Worm (Caenorhabditis elegans) whole organism, young adult: ENCODE data around the gene Y37E11AM.4.
A peak's percentile ranks its signal among the peaks of the same experiment; 100 is the strongest.

ENCODE experiments used
- B0019.2 ChIP-seq: fragments of 200-800 bp; sonication (Bioruptor generic); conservative IDR thresholded peaks from 2 replicates; pipeline ENCODE4 v1.3.6; 2022; ENCODE audit warnings: missing genetic modification reagents, missing genetic modification characterization, missing compliant biosample characterization
- B0336.3 ChIP-seq: fragments of 200-800 bp; sonication (Bioruptor generic); IDR thresholded peaks from 2 replicates; pipeline ENCODE4 v1.3.6; 2022; ENCODE audit warnings: missing genetic modification characterization, missing compliant biosample characterization
- C17E4.6 ChIP-seq: fragments of 200-800 bp; sonication (Bioruptor generic); IDR thresholded peaks from 2 replicates; pipeline ENCODE4 v1.3.6; 2022; ENCODE audit warnings: missing genetic modification reagents, missing genetic modification characterization, missing compliant biosample characterization
- D2030.7 ChIP-seq: fragments of 200-800 bp; sonication (Bioruptor generic); IDR thresholded peaks from 2 replicates; pipeline ENCODE4 v1.3.6; 2022; ENCODE audit warnings: missing genetic modification reagents, missing genetic modification characterization, missing compliant biosample characterization
- F10E7.11 ChIP-seq: sonication (generic microtip); optimal IDR thresholded peaks from 2 replicates; lab custom pipeline; 2017; ENCODE audit warnings: mild to moderate bottlenecking, missing genetic modification characterization, moderate library complexity, missing compliant biosample characterization
- F52B5.7 ChIP-seq: sonication (generic microtip); optimal IDR thresholded peaks from 2 replicates; lab custom pipeline; 2016; ENCODE audit warnings: mild to moderate bottlenecking, missing genetic modification characterization, missing compliant biosample characterization
- K12H6.12 ChIP-seq: fragments of 200-800 bp; sonication (Bioruptor generic); optimal IDR thresholded peaks from 2 replicates; lab custom pipeline; 2018; ENCODE audit warnings: mild to moderate bottlenecking, missing genetic modification characterization, missing compliant biosample characterization
- T07F8.4 ChIP-seq: sonication (generic microtip); optimal IDR thresholded peaks from 2 replicates; lab custom pipeline; 2016; ENCODE audit warnings: mild to moderate bottlenecking, missing genetic modification characterization, moderate library complexity, missing compliant biosample characterization
- ZK185.1 ChIP-seq: sonication (generic microtip); optimal IDR thresholded peaks from 2 replicates; lab custom pipeline; 2016; ENCODE audit warnings: mild to moderate bottlenecking, missing genetic modification characterization, missing compliant biosample characterization; ENCODE audit not compliant: poor library complexity, severe bottlenecking
- atf-7 ChIP-seq: sonication (generic microtip); optimal IDR thresholded peaks from 2 replicates; lab custom pipeline; 2017; ENCODE audit warnings: mild to moderate bottlenecking, missing genetic modification characterization, missing compliant biosample characterization
- attf-5 ChIP-seq: fragments of 200-800 bp; sonication (Bioruptor generic); optimal IDR thresholded peaks from 2 replicates; lab custom pipeline; 2018; ENCODE audit warnings: mild to moderate bottlenecking, missing genetic modification characterization, missing compliant biosample characterization
- ccch-3 ChIP-seq: fragments of 200-800 bp; sonication (Bioruptor generic); optimal IDR thresholded peaks from 2 replicates; lab custom pipeline; 2018; ENCODE audit warnings: mild to moderate bottlenecking, missing genetic modification characterization, missing compliant biosample characterization
- ceh-100 ChIP-seq: fragments of 200-800 bp; sonication (Bioruptor generic); IDR thresholded peaks from 2 replicates; pipeline ENCODE4 v1.3.6; 2022; ENCODE audit warnings: missing genetic modification reagents, missing genetic modification characterization, missing compliant biosample characterization
- ceh-91 ChIP-seq: fragments of 200-800 bp; sonication (Bioruptor generic); IDR thresholded peaks from 2 replicates; pipeline ENCODE4 v1.3.6; 2022; ENCODE audit warnings: missing genetic modification reagents, missing genetic modification characterization, missing compliant biosample characterization
- dox-1 ChIP-seq: fragments of 200-800 bp; sonication (Bioruptor generic); IDR thresholded peaks from 2 replicates; pipeline ENCODE4 v1.3.6; 2022; ENCODE audit warnings: missing genetic modification reagents, missing genetic modification characterization, missing compliant biosample characterization
- dpff-1 ChIP-seq: sonication (generic microtip); optimal IDR thresholded peaks from 2 replicates; lab custom pipeline; 2017; ENCODE audit warnings: mild to moderate bottlenecking, missing genetic modification characterization, missing compliant biosample characterization
- dpl-1 ChIP-seq: fragments of 150-350 bp; optimal IDR thresholded peaks from 2 replicates; lab custom pipeline; 2014; ENCODE audit warnings: missing biosample characterization, missing genetic modification reagents, missing genetic modification characterization
- efl-1 ChIP-seq: fragments of 150-350 bp; optimal IDR thresholded peaks from 2 replicates; lab custom pipeline; 2014; ENCODE audit warnings: missing biosample characterization, missing genetic modification reagents, missing genetic modification characterization
- egl-18 ChIP-seq: fragments of 200-800 bp; sonication (Bioruptor generic); IDR thresholded peaks from 2 replicates; pipeline ENCODE4 v1.3.6; 2022; ENCODE audit warnings: missing genetic modification reagents, missing genetic modification characterization, missing compliant biosample characterization
- ekl-4 ChIP-seq: fragments of 200-800 bp; sonication (Bioruptor generic); IDR thresholded peaks from 2 replicates; pipeline ENCODE4 v1.3.6; 2022; ENCODE audit warnings: missing genetic modification reagents, missing genetic modification characterization, missing compliant biosample characterization
- him-1 ChIP-seq: sonication (generic microtip); optimal IDR thresholded peaks from 2 replicates; lab custom pipeline; 2016; ENCODE audit warnings: missing genotype, missing genetic modification reagents, missing genetic modification characterization, missing compliant biosample characterization
- hlh-12 ChIP-seq: sonication (generic microtip); optimal IDR thresholded peaks from 2 replicates; lab custom pipeline; 2016; ENCODE audit warnings: missing genetic modification characterization, missing compliant biosample characterization
- hmg-20 ChIP-seq: fragments of 200-800 bp; sonication (Bioruptor generic); IDR thresholded peaks from 2 replicates; pipeline ENCODE4 v1.3.6; 2022; ENCODE audit warnings: missing genetic modification reagents, missing genetic modification characterization, missing compliant biosample characterization
- hrde-1 ChIP-seq: sonication (generic microtip); optimal IDR thresholded peaks from 2 replicates; lab custom pipeline; 2016; ENCODE audit warnings: missing genetic modification characterization, mild to moderate bottlenecking, missing compliant biosample characterization, moderate library complexity, missing genotype, missing genetic modification reagents, borderline replicate concordance
- hsf-1 ChIP-seq: fragments of 200-800 bp; sonication (Bioruptor generic); IDR thresholded peaks from 2 replicates; pipeline ENCODE4 v1.3.6; 2022; ENCODE audit warnings: missing genetic modification reagents, missing genetic modification characterization, missing compliant biosample characterization
- let-607 ChIP-seq, 2 experiments: fragments of 200-800 bp in 1 of 2; sonication (Bioruptor generic) in 1 of 2; sonication (generic microtip) in 1 of 2; optimal IDR thresholded peaks; 2 replicates each; lab custom pipeline; 2016 to 2018; ENCODE audit warnings: mild to moderate bottlenecking in 2 of 2, missing compliant biosample characterization in 2 of 2, missing genetic modification characterization in 2 of 2, moderate library complexity in 2 of 2, missing genotype in 1 of 2
- lin-26 ChIP-seq: fragments of 200-800 bp; sonication (Bioruptor generic); IDR thresholded peaks from 2 replicates; pipeline ENCODE4 v1.3.6; 2022; ENCODE audit warnings: missing genetic modification reagents, missing genetic modification characterization, missing compliant biosample characterization
- lin-35 ChIP-seq, 3 experiments: fragments of 150-350 bp in 2 of 3; sonication (generic microtip) in 1 of 3; optimal IDR thresholded peaks; 2 replicates each; lab custom pipeline; 2014 to 2018; ENCODE audit warnings: missing biosample characterization in 3 of 3, missing genetic modification characterization in 3 of 3, missing genetic modification reagents in 3 of 3
- lin-54 ChIP-seq: fragments of 200-800 bp; sonication (Bioruptor generic); optimal IDR thresholded peaks from 2 replicates; lab custom pipeline; 2018; ENCODE audit warnings: mild to moderate bottlenecking, missing genetic modification characterization, missing compliant biosample characterization
- lsl-1 ChIP-seq: fragments of 200-800 bp; sonication (Bioruptor generic); optimal IDR thresholded peaks from 2 replicates; lab custom pipeline; 2018; ENCODE audit warnings: mild to moderate bottlenecking, missing genetic modification characterization, moderate library complexity, missing compliant biosample characterization
- lsy-27 ChIP-seq: sonication (generic microtip); optimal IDR thresholded peaks from 2 replicates; lab custom pipeline; 2017; ENCODE audit warnings: missing genetic modification characterization, mild to moderate bottlenecking, missing compliant biosample characterization, antibody characterized with exemption, missing genotype, borderline replicate concordance; ENCODE audit not compliant: insufficient read depth
- madf-10 ChIP-seq: sonication (generic microtip); optimal IDR thresholded peaks from 2 replicates; lab custom pipeline; 2016; ENCODE audit warnings: mild to moderate bottlenecking, missing genetic modification characterization, missing compliant biosample characterization
- madf-8 ChIP-seq: fragments of 200-800 bp; sonication (Bioruptor generic); conservative IDR thresholded peaks from 2 replicates; pipeline ENCODE4 v1.3.6; 2022; ENCODE audit warnings: missing genetic modification reagents, missing genetic modification characterization, missing compliant biosample characterization
- mcd-1 ChIP-seq: fragments of 200-800 bp; sonication (Bioruptor generic); IDR thresholded peaks from 2 replicates; pipeline ENCODE4 v1.3.6; 2022; ENCODE audit warnings: missing genetic modification reagents, missing genetic modification characterization, missing compliant biosample characterization
- mel-28 ChIP-seq: sonication (generic microtip); optimal IDR thresholded peaks from 2 replicates; lab custom pipeline; 2016; ENCODE audit warnings: borderline replicate concordance, mild to moderate bottlenecking, missing genetic modification characterization, missing compliant biosample characterization
- mes-4 ChIP-seq: sonication (generic microtip); optimal IDR thresholded peaks from 2 replicates; lab custom pipeline; 2016; ENCODE audit warnings: missing genotype, missing genetic modification characterization, missing compliant biosample characterization
- nfya-1 ChIP-seq: sonication (generic microtip); optimal IDR thresholded peaks from 2 replicates; lab custom pipeline; 2017; ENCODE audit warnings: antibody characterized with exemption, missing compliant biosample characterization, missing genetic modification characterization, borderline replicate concordance; ENCODE audit not compliant: insufficient read depth
- nhr-120 ChIP-seq: fragments of 200-800 bp; sonication (Bioruptor generic); IDR thresholded peaks from 2 replicates; pipeline ENCODE4 v1.3.6; 2022; ENCODE audit warnings: missing genetic modification characterization, missing compliant biosample characterization
- nhr-27 ChIP-seq: fragments of 200-800 bp; sonication (Bioruptor generic); optimal IDR thresholded peaks from 2 replicates; lab custom pipeline; 2018; ENCODE audit warnings: mild to moderate bottlenecking, missing genetic modification characterization, moderate library complexity, missing compliant biosample characterization
- nhr-90 ChIP-seq: sonication (generic microtip); optimal IDR thresholded peaks from 2 replicates; lab custom pipeline; 2016; ENCODE audit warnings: missing genotype, mild to moderate bottlenecking, missing genetic modification characterization, missing compliant biosample characterization
- snpc-4 ChIP-seq, 5 experiments: fragments of 150-350 bp in 1 of 5; sonication (generic microtip) in 4 of 5; optimal IDR thresholded peaks; 2 replicates each; lab custom pipeline; 2014 to 2018; ENCODE audit warnings: missing genetic modification characterization in 5 of 5, missing biosample characterization in 3 of 5, antibody characterized with exemption in 2 of 5, mild to moderate bottlenecking in 2 of 5, missing compliant biosample characterization in 2 of 5, missing genotype in 2 of 5, moderate library complexity in 2 of 5, missing genetic modification reagents in 1 of 5
- tbp1 ChIP-seq: fragments of 200-800 bp; sonication (Bioruptor generic); optimal IDR thresholded peaks from 2 replicates; lab custom pipeline; 2018; ENCODE audit warnings: mild to moderate bottlenecking, missing genetic modification characterization, missing compliant biosample characterization
- tlf-1 ChIP-seq: fragments of 200-800 bp; sonication (Bioruptor generic); optimal IDR thresholded peaks from 2 replicates; lab custom pipeline; 2018; ENCODE audit warnings: mild to moderate bottlenecking, missing genetic modification characterization, missing compliant biosample characterization
- xnd-1 ChIP-seq: sonication (generic microtip); optimal IDR thresholded peaks from 2 replicates; lab custom pipeline; 2016; ENCODE audit warnings: missing genotype, missing genetic modification reagents, missing genetic modification characterization, missing compliant biosample characterization
- zfh-2 ChIP-seq: fragments of 200-800 bp; sonication (Bioruptor generic); conservative IDR thresholded peaks from 2 replicates; pipeline ENCODE4 v1.3.6; 2022; ENCODE audit warnings: missing genetic modification reagents, missing genetic modification characterization, missing compliant biosample characterization
- zim-3 ChIP-seq: sonication (generic microtip); optimal IDR thresholded peaks from 2 replicates; lab custom pipeline; 2017; ENCODE audit warnings: mild to moderate bottlenecking, missing genetic modification characterization, moderate library complexity, missing compliant biosample characterization
- ztf-3 ChIP-seq: fragments of 200-800 bp; sonication (Bioruptor generic); optimal IDR thresholded peaks from 2 replicates; lab custom pipeline; 2018; ENCODE audit warnings: mild to moderate bottlenecking, missing genetic modification characterization, missing compliant biosample characterization
- ztf-6 ChIP-seq: fragments of 200-800 bp; sonication (Bioruptor generic); IDR thresholded peaks from 2 replicates; pipeline ENCODE4 v1.3.6; 2022; ENCODE audit warnings: missing genetic modification reagents, missing genetic modification characterization, missing compliant biosample characterization

The Y37E11AM.4 gene

ce11 chrIV:3694638-3695037 is 28.0 kb downstream of the Y37E11AM.4 start, which contains the start of the genes taf-6.2 and Y37E11AL.3:
TSS of gene taf-6.2 (minus strand) at chrIV:3694733.
TSS of gene Y37E11AL.3 (plus strand) at chrIV:3694935.
- TF ChIP-seq tbp1 (GFP tag; lab: Kevin White, UChicago) (peak; percentile 19), dpff-1 (tag; lab: Kevin White, UChicago) (no peak), hrde-1 (tag; lab: Kevin White, UChicago) (no peak), hsf-1 (GFP tag; lab: Robert Waterston, UW) (no peak), hmg-20 (GFP tag; lab: Robert Waterston, UW) (no peak), nhr-27 (tag; lab: Kevin White, UChicago) (no peak), ccch-3 (GFP tag; lab: Kevin White, UChicago) (no peak), hlh-12 (tag; lab: Kevin White, UChicago) (no peak), B0336.3 (GFP tag; lab: Robert Waterston, UW) (no peak), F52B5.7 (tag; lab: Kevin White, UChicago) (no peak), zfh-2 (GFP tag; lab: Robert Waterston, UW) (no peak), atf-7 (tag; lab: Kevin White, UChicago) (no peak), let-607 (tag; optimal IDR thresholded peaks at IDR 0.05; lab: Kevin White, UChicago) (no peak), dox-1 (GFP tag; lab: Robert Waterston, UW) (no peak; the same call in 1 of the 2 replicates), T07F8.4 (tag; lab: Kevin White, UChicago) (no peak), lin-35 (GFP tag; optimal IDR thresholded peaks at IDR 0.05; lab: Kevin White, UChicago) (peak in 1 of 3 experiments; percentile 63), ekl-4 (GFP tag; lab: Robert Waterston, UW) (no peak), zim-3 (tag; lab: Kevin White, UChicago) (no peak), lsl-1 (peak; percentile 9), him-1 (tag; lab: Kevin White, UChicago) (no peak), F10E7.11 (tag; lab: Kevin White, UChicago) (no peak), lin-54 (GFP tag; lab: Kevin White, UChicago) (peak; percentile 65), mcd-1 (GFP tag; lab: Robert Waterston, UW) (peak; percentile 95), efl-1 (GFP tag; lab: Kevin White, UChicago) (peak; percentile 20), D2030.7 (no peak), lin-26 (GFP tag; lab: Robert Waterston, UW) (no peak), madf-10 (tag; lab: Kevin White, UChicago) (no peak), nhr-90 (no peak), ceh-100 (GFP tag; lab: Robert Waterston, UW) (no peak), ZK185.1 (no peak), ztf-6 (GFP tag; lab: Robert Waterston, UW) (no peak), ceh-91 (no peak), dpl-1 (GFP tag; lab: Kevin White, UChicago) (peak; percentile 22), B0019.2 (GFP tag; lab: Robert Waterston, UW) (no peak), nfya-1 (tag; lab: Kevin White, UChicago) (no peak), snpc-4 (GFP tag; optimal IDR thresholded peaks at IDR 0.05; lab: Kevin White, UChicago) (no peak), snpc-4 (tag; optimal IDR thresholded peaks at IDR 0.05; lab: Kevin White, UChicago) (peak in 1 of 4 experiments; percentile 37), attf-5 (peak; percentile 1), K12H6.12 (no peak), nhr-120 (GFP tag; lab: Robert Waterston, UW) (no peak), C17E4.6 (no peak), xnd-1 (no peak), mes-4 (no peak), egl-18 (GFP tag; lab: Robert Waterston, UW) (no peak), ztf-3 (GFP tag; lab: Kevin White, UChicago) (no peak), mel-28 (tag; lab: Kevin White, UChicago) (no peak), madf-8 (GFP tag; lab: Robert Waterston, UW) (no peak), tlf-1 (GFP tag; lab: Kevin White, UChicago) (no peak), lsy-27 (no peak)
